Worm (Caenorhabditis elegans) whole organism, L3 larva: ENCODE results near the gene hlh-1.

ENCODE experiments used
- R02D3.7 ChIP-seq: fragments of 150-350 bp; optimal IDR thresholded peaks from 2 replicates; lab custom pipeline; 2014; ENCODE audit warnings: missing biosample characterization, missing genetic modification characterization
- ZK546.5 ChIP-seq: sonication (generic microtip); optimal IDR thresholded peaks from 2 replicates; lab custom pipeline; 2017; ENCODE audit warnings: missing biosample characterization, missing genetic modification characterization
- ceh-28 ChIP-seq: fragments of 150-350 bp; optimal IDR thresholded peaks from 2 replicates; lab custom pipeline; 2014; ENCODE audit warnings: missing biosample characterization, missing genetic modification reagents, missing genetic modification characterization
- ceh-82 ChIP-seq: fragments of 150-350 bp; optimal IDR thresholded peaks from 2 replicates; lab custom pipeline; 2014; ENCODE audit warnings: missing biosample characterization, missing genetic modification characterization
- daf-12 ChIP-seq: fragments of 150-350 bp; optimal IDR thresholded peaks from 2 replicates; lab custom pipeline; 2014; ENCODE audit warnings: missing biosample characterization, missing genetic modification reagents, missing genetic modification characterization
- egl-27 ChIP-seq: sonication (generic microtip); optimal IDR thresholded peaks from 4 replicates; lab custom pipeline; 2017; ENCODE audit warnings: missing biosample characterization, missing genetic modification reagents, missing genetic modification characterization
- elt-2 ChIP-seq: sonication (generic microtip); optimal IDR thresholded peaks from 2 replicates; lab custom pipeline; 2016; ENCODE audit warnings: missing genetic modification reagents, mild to moderate bottlenecking, missing genetic modification characterization, missing compliant biosample characterization
- elt-3 ChIP-seq, 3 experiments: fragments of 150-350 bp in 1 of 3; sonication (generic microtip) in 2 of 3; optimal IDR thresholded peaks; 2 replicates in 2 of 3; 4 replicates in 1 of 3; lab custom pipeline; 2014 to 2017; ENCODE audit warnings: missing biosample characterization in 3 of 3, missing genetic modification characterization in 3 of 3
- eor-1 ChIP-seq, 2 experiments: fragments of 150-350 bp; optimal IDR thresholded peaks; 2 replicates each; lab custom pipeline; 2014 to 2018; ENCODE audit warnings: missing biosample characterization in 2 of 2, missing genetic modification characterization in 2 of 2
- fkh-10 ChIP-seq: sonication (generic microtip); optimal IDR thresholded peaks from 2 replicates; lab custom pipeline; 2017; ENCODE audit warnings: missing biosample characterization, missing genetic modification reagents, missing genetic modification characterization
- fkh-2 ChIP-seq: fragments of 150-350 bp; optimal IDR thresholded peaks from 2 replicates; lab custom pipeline; 2014; ENCODE audit warnings: missing biosample characterization, missing genetic modification reagents, missing genetic modification characterization
- fos-1 ChIP-seq: fragments of 150-350 bp; optimal IDR thresholded peaks from 2 replicates; lab custom pipeline; 2014; ENCODE audit warnings: missing biosample characterization, missing genetic modification characterization
- hmg-11 ChIP-seq: sonication (generic microtip); optimal IDR thresholded peaks from 2 replicates; lab custom pipeline; 2016; ENCODE audit warnings: missing genetic modification characterization, missing compliant biosample characterization
- jun-1 ChIP-seq: fragments of 150-350 bp; optimal IDR thresholded peaks from 2 replicates; lab custom pipeline; 2014; ENCODE audit warnings: missing biosample characterization, missing genetic modification reagents, missing genetic modification characterization
- lin-15B ChIP-seq: fragments of 150-350 bp; optimal IDR thresholded peaks from 2 replicates; lab custom pipeline; 2014; ENCODE audit warnings: missing biosample characterization, missing genetic modification characterization
- lin-39 ChIP-seq: fragments of 150-350 bp; optimal IDR thresholded peaks from 2 replicates; lab custom pipeline; 2018; ENCODE audit warnings: missing biosample characterization, missing genetic modification reagents, missing genetic modification characterization
- lsy-12 ChIP-seq: sonication (generic microtip); optimal IDR thresholded peaks from 2 replicates; lab custom pipeline; 2016; ENCODE audit warnings: mild to moderate bottlenecking, missing genetic modification characterization, missing compliant biosample characterization
- mdl-1 ChIP-seq: fragments of 150-350 bp; optimal IDR thresholded peaks from 2 replicates; lab custom pipeline; 2014; ENCODE audit warnings: missing biosample characterization, missing genetic modification characterization
- mml-1 ChIP-seq: fragments of 150-350 bp; sonication (generic microtip); optimal IDR thresholded peaks from 3 replicates; lab custom pipeline; 2014; ENCODE audit warnings: missing biosample characterization, missing genetic modification characterization
- nfya-1 ChIP-seq: sonication (generic microtip); optimal IDR thresholded peaks from 2 replicates; lab custom pipeline; 2017; ENCODE audit warnings: missing genetic modification characterization, mild to moderate bottlenecking, missing compliant biosample characterization, antibody characterized with exemption, moderate library complexity; ENCODE audit not compliant: insufficient read depth
- nhr-11 ChIP-seq: fragments of 150-350 bp; optimal IDR thresholded peaks from 2 replicates; lab custom pipeline; 2014; ENCODE audit warnings: missing biosample characterization, missing genetic modification characterization
- nhr-12 ChIP-seq: fragments of 150-350 bp; optimal IDR thresholded peaks from 2 replicates; lab custom pipeline; 2014; ENCODE audit warnings: missing biosample characterization, missing genetic modification characterization
- nhr-23 ChIP-seq: fragments of 150-350 bp; optimal IDR thresholded peaks from 2 replicates; lab custom pipeline; 2014; ENCODE audit warnings: missing biosample characterization, missing genetic modification reagents, missing genetic modification characterization
- nhr-25 ChIP-seq: sonication (generic microtip); optimal IDR thresholded peaks from 2 replicates; lab custom pipeline; 2017; ENCODE audit warnings: missing biosample characterization, missing genetic modification characterization
- nhr-28 ChIP-seq: fragments of 150-350 bp; optimal IDR thresholded peaks from 2 replicates; lab custom pipeline; 2014; ENCODE audit warnings: missing biosample characterization, missing genetic modification characterization
- nhr-43 ChIP-seq: sonication (generic microtip); optimal IDR thresholded peaks from 2 replicates; lab custom pipeline; 2016; ENCODE audit warnings: mild to moderate bottlenecking, missing genetic modification characterization, missing compliant biosample characterization; ENCODE audit not compliant: poor library complexity, severe bottlenecking
- nhr-67 ChIP-seq: fragments of 150-350 bp; optimal IDR thresholded peaks from 2 replicates; lab custom pipeline; 2014; ENCODE audit warnings: missing biosample characterization, missing genetic modification characterization
- nhr-76 ChIP-seq: fragments of 150-350 bp; sonication (generic microtip); optimal IDR thresholded peaks from 5 replicates; lab custom pipeline; 2014; ENCODE audit warnings: missing biosample characterization, missing genetic modification characterization
- pqm-1 ChIP-seq: fragments of 150-350 bp; optimal IDR thresholded peaks from 2 replicates; lab custom pipeline; 2017; ENCODE audit warnings: missing biosample characterization, missing genetic modification characterization, inconsistent platforms
- skn-1 ChIP-seq: fragments of 150-350 bp; optimal IDR thresholded peaks from 2 replicates; lab custom pipeline; 2014; ENCODE audit warnings: missing biosample characterization, missing genetic modification characterization
- snpc-4 ChIP-seq: fragments of 150-350 bp; optimal IDR thresholded peaks from 2 replicates; lab custom pipeline; 2014; ENCODE audit warnings: missing biosample characterization, missing genetic modification characterization
- tbx-2 ChIP-seq: sonication (generic microtip); optimal IDR thresholded peaks from 2 replicates; lab custom pipeline; 2016; ENCODE audit warnings: mild to moderate bottlenecking, missing genetic modification characterization, missing compliant biosample characterization
- unc-39 ChIP-seq: sonication (generic microtip); optimal IDR thresholded peaks from 4 replicates; lab custom pipeline; 2017; ENCODE audit warnings: missing biosample characterization, missing genetic modification characterization
- ztf-4 ChIP-seq: fragments of 150-350 bp; optimal IDR thresholded peaks from 2 replicates; lab custom pipeline; 2014; ENCODE audit warnings: missing biosample characterization, missing genetic modification characterization

hlh-1 gene

ce11 chrII:4511911-4512310, 6.5 kb upstream of the hlh-1 start, which contains the start of gene cyp-23A1:
TSS of gene cyp-23A1 (plus strand) at chrII:4512211.
- TF ChIP-seq fkh-10 (GFP tag; lab: Kevin White, UChicago) (no peak), fos-1 (tag; lab: Kevin White, UChicago) (no peak), elt-2 (no peak), nhr-11 (tag; lab: Kevin White, UChicago) (no peak), ZK546.5 (tag; lab: Kevin White, UChicago) (no peak), nhr-67 (tag; lab: Kevin White, UChicago) (no peak), nhr-25 (tag; lab: Kevin White, UChicago) (no peak), lsy-12 (tag; lab: Kevin White, UChicago) (no peak), lin-39 (tag; lab: Kevin White, UChicago) (no peak), hmg-11 (tag; lab: Kevin White, UChicago) (no peak), snpc-4 (tag; lab: Kevin White, UChicago) (no peak), unc-39 (no peak)

ce11 chrII:4516291-4516690, 2.1 kb upstream of the hlh-1 start:
- TF ChIP-seq mml-1 (tag; lab: Kevin White, UChicago) = no peak
- TF ChIP-seq ztf-4 (tag; lab: Kevin White, UChicago) = no peak
- no peak for TF ChIP-seq elt-3 (tag; optimal IDR thresholded peaks at IDR 0.05; lab: Kevin White, UChicago)
- no peak for TF ChIP-seq nfya-1 (tag; lab: Kevin White, UChicago)
- no peak for TF ChIP-seq nhr-28 (tag; lab: Kevin White, UChicago)
- TF ChIP-seq skn-1 (tag; lab: Kevin White, UChicago) = no peak
- TF ChIP-seq lin-39 (tag; lab: Kevin White, UChicago) = no peak
- no peak for TF ChIP-seq ceh-28 (tag; lab: Kevin White, UChicago)
- TF ChIP-seq nhr-43 (tag; lab: Kevin White, UChicago) = no peak
- TF ChIP-seq ZK546.5 (tag; lab: Kevin White, UChicago) = no peak
- no peak for TF ChIP-seq fkh-2 (tag; lab: Kevin White, UChicago)
- TF ChIP-seq, all 47 proteins: peak for 0

- TF ChIP-seq lin-39 (tag; lab: Kevin White, UChicago) = no peak
- TF ChIP-seq ceh-28 (tag; lab: Kevin White, UChicago) = no peak
- no peak for TF ChIP-seq lsy-12 (tag; lab: Kevin White, UChicago)
- TF ChIP-seq lin-15B = no peak
- no peak for TF ChIP-seq elt-2
- TF ChIP-seq R02D3.7 (tag; lab: Kevin White, UChicago) = no peak
- no peak for TF ChIP-seq unc-39
- TF ChIP-seq nhr-23 = no peak
- TF ChIP-seq nhr-67 (tag; lab: Kevin White, UChicago) = no peak
- no peak for TF ChIP-seq ceh-82
Measured at ce11 chrII:4517254-4517653, 1.1 kb upstream of the hlh-1 start.

ce11 chrII:4519976-4520594, 1.7 kb downstream of the hlh-1 start:
- TF ChIP-seq elt-3 (tag; optimal IDR thresholded peaks at IDR 0.05; lab: Kevin White, UChicago) (no peak), fkh-2 (tag; lab: Kevin White, UChicago) (no peak), unc-39 (no peak), nhr-11 (tag; lab: Kevin White, UChicago) (peak; percentile 58)
- TF ChIP-seq, all 47 proteins: peak for 1

ce11 chrII:4523122-4523672, 4.8 kb downstream of the hlh-1 start, which contains the start of the genes B0304.4 and B0304.2:
TSS of gene B0304.4 (minus strand) at chrII:4523222.
TSS of gene B0304.2 (plus strand) at chrII:4523622.
- no peak for TF ChIP-seq jun-1 (tag; lab: Kevin White, UChicago)
- TF ChIP-seq nhr-43 (tag; lab: Kevin White, UChicago) = no peak
- TF ChIP-seq tbx-2 = no peak
- TF ChIP-seq nhr-11 (tag; lab: Kevin White, UChicago) = no peak
- no peak for TF ChIP-seq nfya-1 (tag; lab: Kevin White, UChicago)
- no peak for TF ChIP-seq R02D3.7 (tag; lab: Kevin White, UChicago)

ce11 chrII:4525185-4525584, 6.8 kb downstream of the hlh-1 start:
- TF ChIP-seq daf-12 (tag; lab: Kevin White, UChicago) (no peak), nhr-12 (tag; lab: Kevin White, UChicago) (no peak), fos-1 (tag; lab: Kevin White, UChicago) (no peak), ceh-28 (tag; lab: Kevin White, UChicago) (no peak), ztf-4 (tag; lab: Kevin White, UChicago) (no peak), lin-39 (tag; lab: Kevin White, UChicago) (no peak), nhr-28 (tag; lab: Kevin White, UChicago) (no peak), snpc-4 (tag; lab: Kevin White, UChicago) (no peak), hmg-11 (tag; lab: Kevin White, UChicago) (no peak), nhr-76 (tag; lab: Kevin White, UChicago) (no peak), pqm-1 (tag; lab: Kevin White, UChicago) (no peak), eor-1 (tag; optimal IDR thresholded peaks at IDR 0.05; lab: Kevin White, UChicago) (no peak), lin-15B (no peak), mdl-1 (tag; lab: Kevin White, UChicago) (no peak), egl-27 (tag; lab: Kevin White, UChicago) (no peak), R02D3.7 (tag; lab: Kevin White, UChicago) (no peak), ceh-82 (no peak)
